Worm (Caenorhabditis elegans) whole organism, midembryonic: ENCODE measurements around the gene nhr-256.

Source experiments
- T22C8.4 ChIP-seq: fragments of 200-800 bp; sonication (Bioruptor generic); IDR thresholded peaks from 2 replicates; pipeline ENCODE4 v1.3.6; 2022; ENCODE audit warnings: missing genetic modification characterization, missing compliant biosample characterization
- flt-1 ChIP-seq: fragments of 200-800 bp; sonication (Bioruptor generic); IDR thresholded peaks from 2 replicates; pipeline ENCODE4 v1.3.6; 2022; ENCODE audit warnings: missing genetic modification characterization, missing compliant biosample characterization
- klf-2 ChIP-seq: fragments of 200-800 bp; sonication (Bioruptor generic); conservative IDR thresholded peaks from 2 replicates; pipeline ENCODE4 v1.3.6; 2022; ENCODE audit warnings: missing genetic modification reagents, missing genetic modification characterization, missing compliant biosample characterization
- tab-1 ChIP-seq: fragments of 200-800 bp; sonication (Bioruptor generic); IDR thresholded peaks from 2 replicates; pipeline ENCODE4 v1.3.6; 2022; ENCODE audit warnings: missing genetic modification characterization, missing compliant biosample characterization

- no peak for TF ChIP-seq T22C8.4 (GFP tag; lab: Robert Waterston, UW)
- no peak for TF ChIP-seq flt-1
- TF ChIP-seq tab-1 = no peak
- TF ChIP-seq klf-2 = no peak
Observed at ce11 chrV:1743205-1743870, at the start of gene nhr-256.
